Fruit fly (Drosophila melanogaster) whole organism, embryonic: ENCODE data around the gene Etfb.

Source experiments
- ATbp ChIP-seq: fragments of 200-800 bp; sonication (Bioruptor generic); optimal IDR thresholded peaks from 2 replicates; lab custom pipeline; 2017; ENCODE audit warnings: missing biosample characterization, mild to moderate bottlenecking, missing genetic modification characterization, missing genetic modification reagents
- Asciz ChIP-seq: fragments of 200-800 bp; sonication (Bioruptor generic); optimal IDR thresholded peaks from 2 replicates; lab custom pipeline; 2017; ENCODE audit warnings: missing biosample characterization, mild to moderate bottlenecking, missing genetic modification characterization, missing genetic modification reagents
- BEAF-32 ChIP-seq: fragments of 200-800 bp; sonication (Bioruptor generic); optimal IDR thresholded peaks from 3 replicates; lab custom pipeline; 2017; ENCODE audit warnings: missing biosample characterization, missing genetic modification characterization, mild to moderate bottlenecking, moderate library complexity, missing genetic modification reagents
- CG10979 ChIP-seq: fragments of 200-800 bp; sonication (Bioruptor generic); optimal IDR thresholded peaks from 2 replicates; lab custom pipeline; 2018; ENCODE audit warnings: missing biosample characterization, mild to moderate bottlenecking, missing genetic modification characterization, moderate library complexity
- CG11504 ChIP-seq: fragments of 200-800 bp; sonication (Bioruptor generic); optimal IDR thresholded peaks from 3 replicates; lab custom pipeline; 2019; ENCODE audit warnings: missing biosample characterization, mild to moderate bottlenecking, missing genetic modification characterization, moderate library complexity
- CG11560 ChIP-seq: fragments of 200-800 bp; sonication (Bioruptor generic); IDR thresholded peaks from 3 replicates; pipeline ENCODE4 v1.3.6; 2022; ENCODE audit warnings: missing biosample characterization, missing genetic modification characterization
- CG12104 ChIP-seq: fragments of 200-800 bp; sonication (Bioruptor generic); optimal IDR thresholded peaks from 3 replicates; lab custom pipeline; 2016; ENCODE audit warnings: missing biosample characterization, missing genetic modification characterization
- CG15073 ChIP-seq: fragments of 200-800 bp; sonication (Bioruptor generic); optimal IDR thresholded peaks from 2 replicates; lab custom pipeline; 2016; ENCODE audit warnings: missing biosample characterization, missing genetic modification characterization
- CG15479 ChIP-seq: fragments of 200-800 bp; sonication (Bioruptor generic); optimal IDR thresholded peaks from 3 replicates; lab custom pipeline; 2019; ENCODE audit warnings: missing biosample characterization, mild to moderate bottlenecking, missing genetic modification characterization, moderate library complexity
- CG17186 ChIP-seq: fragments of 200-800 bp; sonication (Bioruptor generic); optimal IDR thresholded peaks from 3 replicates; lab custom pipeline; 2017; ENCODE audit warnings: missing biosample characterization, missing genetic modification reagents, missing genetic modification characterization
- CG18011 ChIP-seq: fragments of 200-800 bp; sonication (Bioruptor generic); optimal IDR thresholded peaks from 2 replicates; lab custom pipeline; 2017; ENCODE audit warnings: missing biosample characterization, missing genetic modification characterization, mild to moderate bottlenecking, moderate library complexity, missing genotype
- CG2678 ChIP-seq: fragments of 200-800 bp; sonication (Bioruptor generic); optimal IDR thresholded peaks from 3 replicates; lab custom pipeline; 2019; ENCODE audit warnings: missing biosample characterization, mild to moderate bottlenecking, missing genetic modification characterization, moderate library complexity
- CG2712 ChIP-seq: fragments of 200-800 bp; optimal IDR thresholded peaks from 3 replicates; lab custom pipeline; 2019; ENCODE audit warnings: missing biosample characterization, mild to moderate bottlenecking, missing genetic modification characterization, moderate library complexity
- CG32532 ChIP-seq: fragments of 200-800 bp; sonication (Bioruptor generic); IDR thresholded peaks from 2 replicates; pipeline ENCODE4 v1.3.6; 2022; ENCODE audit warnings: missing biosample characterization, missing genetic modification characterization
- CG32767 ChIP-seq: fragments of 200-800 bp; sonication (Bioruptor generic); IDR thresholded peaks from 2 replicates; pipeline ENCODE4 v1.3.6; 2022; ENCODE audit warnings: missing biosample characterization, missing genetic modification characterization
- CG3281 ChIP-seq: fragments of 200-800 bp; sonication (Bioruptor generic); optimal IDR thresholded peaks from 3 replicates; lab custom pipeline; 2017; ENCODE audit warnings: missing biosample characterization, mild to moderate bottlenecking, missing genetic modification characterization
- CG4404 ChIP-seq: fragments of 200-800 bp; sonication (Bioruptor generic); IDR thresholded peaks from 2 replicates; pipeline ENCODE4 v1.3.6; 2022; ENCODE audit warnings: missing biosample characterization, missing genetic modification characterization
- CG5953 ChIP-seq: fragments of 200-800 bp; sonication (Bioruptor generic); IDR thresholded peaks from 2 replicates; pipeline ENCODE4 v1.3.6; 2022; ENCODE audit warnings: missing biosample characterization, missing genetic modification characterization
- CG6765 ChIP-seq: fragments of 200-800 bp; sonication (Bioruptor generic); optimal IDR thresholded peaks from 3 replicates; lab custom pipeline; 2017; ENCODE audit warnings: missing biosample characterization, mild to moderate bottlenecking, missing genetic modification characterization
- CG8281 ChIP-seq: fragments of 200-800 bp; sonication (Bioruptor generic); optimal IDR thresholded peaks from 2 replicates; lab custom pipeline; 2018; ENCODE audit warnings: missing biosample characterization, mild to moderate bottlenecking, missing genetic modification characterization, moderate library complexity
- CG9797 ChIP-seq: fragments of 200-800 bp; sonication (Bioruptor generic); optimal IDR thresholded peaks from 3 replicates; lab custom pipeline; 2018; ENCODE audit warnings: missing biosample characterization, mild to moderate bottlenecking, missing genetic modification characterization
- Chrac-16 ChIP-seq: fragments of 200-800 bp; sonication (Bioruptor generic); optimal IDR thresholded peaks from 3 replicates; lab custom pipeline; 2016; ENCODE audit warnings: missing biosample characterization, missing genetic modification characterization
- CkIIα-i1 ChIP-seq: fragments of 200-800 bp; sonication (Bioruptor generic); IDR thresholded peaks from 2 replicates; pipeline ENCODE4 v1.3.6; 2022; ENCODE audit warnings: missing biosample characterization, missing genetic modification characterization
- Dad ChIP-seq: fragments of 200-800 bp; sonication (Bioruptor generic); optimal IDR thresholded peaks from 3 replicates; lab custom pipeline; 2016; ENCODE audit warnings: missing biosample characterization, missing genetic modification characterization
- Deaf1 ChIP-seq: fragments of 200-800 bp; optimal IDR thresholded peaks from 3 replicates; lab custom pipeline; 2019; ENCODE audit warnings: missing biosample characterization, mild to moderate bottlenecking, missing genetic modification characterization, moderate library complexity
- Dfd ChIP-seq, 2 experiments: fragments of >200 bp; optimal IDR thresholded peaks; 2 replicates each; lab custom pipeline; 2017; ENCODE audit warnings: missing biosample characterization in 2 of 2, missing genetic modification characterization in 2 of 2
- Eip74EF ChIP-seq, 2 experiments: fragments of 200-800 bp in 1 of 2; fragments of >200 bp in 1 of 2; sonication (Bioruptor generic) in 1 of 2; optimal IDR thresholded peaks; 2 replicates each; lab custom pipeline; 2017 to 2019; ENCODE audit warnings: missing biosample characterization in 2 of 2, missing genetic modification characterization in 2 of 2, mild to moderate bottlenecking in 1 of 2, moderate library complexity in 1 of 2
- Meics ChIP-seq: fragments of 200-800 bp; sonication (Bioruptor generic); optimal IDR thresholded peaks from 2 replicates; lab custom pipeline; 2017; ENCODE audit warnings: missing biosample characterization, mild to moderate bottlenecking, missing genetic modification characterization
- NK7.1 ChIP-seq: fragments of 200-800 bp; sonication (Bioruptor generic); optimal IDR thresholded peaks from 3 replicates; lab custom pipeline; 2016; ENCODE audit warnings: missing biosample characterization, missing genetic modification characterization
- Nf-YB ChIP-seq: fragments of 200-800 bp; sonication (Bioruptor generic); optimal IDR thresholded peaks from 3 replicates; lab custom pipeline; 2019; ENCODE audit warnings: missing biosample characterization, mild to moderate bottlenecking, missing genetic modification characterization, moderate library complexity
- NfI ChIP-seq: fragments of 200-800 bp; sonication (Bioruptor generic); optimal IDR thresholded peaks from 3 replicates; lab custom pipeline; 2018; ENCODE audit warnings: missing biosample characterization, mild to moderate bottlenecking, missing genetic modification characterization, moderate library complexity
- Side ChIP-seq: fragments of 200-800 bp; sonication (Bioruptor generic); optimal IDR thresholded peaks from 2 replicates; lab custom pipeline; 2016; ENCODE audit warnings: missing biosample characterization, missing genetic modification characterization
- Sry-β ChIP-seq: fragments of 200-800 bp; sonication (Bioruptor generic); optimal IDR thresholded peaks from 2 replicates; lab custom pipeline; 2018; ENCODE audit warnings: missing biosample characterization, mild to moderate bottlenecking, missing genetic modification characterization, moderate library complexity
- Stat92E ChIP-seq, 3 experiments: fragments of >200 bp in 2 of 3; fragments of 200-800 bp in 1 of 3; sonication (Bioruptor generic) in 1 of 3; optimal IDR thresholded peaks; 2 replicates each; lab custom pipeline; 2017 to 2019; ENCODE audit warnings: missing biosample characterization in 3 of 3, missing genetic modification characterization in 3 of 3, mild to moderate bottlenecking in 1 of 3, moderate library complexity in 1 of 3
- Xrp1 ChIP-seq: fragments of 200-800 bp; sonication (Bioruptor generic); IDR thresholded peaks from 2 replicates; pipeline ENCODE4 v1.3.6; 2022; ENCODE audit warnings: missing biosample characterization, missing genetic modification characterization
- az2 ChIP-seq: fragments of 200-800 bp; sonication (Bioruptor generic); optimal IDR thresholded peaks from 3 replicates; lab custom pipeline; 2016; ENCODE audit warnings: missing biosample characterization, missing genetic modification characterization
- bbx ChIP-seq: fragments of 200-800 bp; sonication (Bioruptor generic); IDR thresholded peaks from 2 replicates; pipeline ENCODE4 v1.3.6; 2022; ENCODE audit warnings: missing biosample characterization, missing genetic modification characterization; ENCODE audit not compliant: partially characterized antibody
- caup ChIP-seq: fragments of 200-800 bp; sonication (Bioruptor generic); optimal IDR thresholded peaks from 3 replicates; lab custom pipeline; 2017; ENCODE audit warnings: missing biosample characterization, mild to moderate bottlenecking, missing genetic modification characterization, moderate library complexity; ENCODE audit not compliant: severe bottlenecking
- croc ChIP-seq: fragments of 200-800 bp; sonication (Bioruptor generic); conservative IDR thresholded peaks from 3 replicates; pipeline ENCODE4 v1.3.6; 2022; ENCODE audit warnings: missing biosample characterization, missing genetic modification characterization
- da ChIP-seq: fragments of 200-800 bp; sonication (Bioruptor generic); optimal IDR thresholded peaks from 2 replicates; lab custom pipeline; 2016; ENCODE audit warnings: missing biosample characterization, missing genetic modification characterization
- dmrt99B ChIP-seq: fragments of 200-800 bp; sonication (Bioruptor generic); optimal IDR thresholded peaks from 2 replicates; lab custom pipeline; 2018; ENCODE audit warnings: missing biosample characterization, mild to moderate bottlenecking, missing genetic modification characterization, moderate library complexity
- gcm2 ChIP-seq: fragments of 200-800 bp; sonication (Bioruptor generic); optimal IDR thresholded peaks from 2 replicates; lab custom pipeline; 2016; ENCODE audit warnings: missing biosample characterization, missing genetic modification characterization
- mam ChIP-seq: fragments of 200-800 bp; sonication (Bioruptor generic); optimal IDR thresholded peaks from 3 replicates; lab custom pipeline; 2016; ENCODE audit warnings: missing biosample characterization, missing genetic modification characterization
- otp ChIP-seq: fragments of 200-800 bp; sonication (Bioruptor generic); IDR thresholded peaks from 3 replicates; pipeline ENCODE4, ENCODE4 v1.3.6; 2022; ENCODE audit warnings: missing biosample characterization, missing genetic modification characterization
- pnt ChIP-seq: fragments of 200-800 bp; sonication (Bioruptor generic); optimal IDR thresholded peaks from 3 replicates; lab custom pipeline; 2016; ENCODE audit warnings: missing biosample characterization, missing genetic modification characterization
- prd ChIP-seq, 3 experiments: fragments of >200 bp in 2 of 3; fragments of 200-800 bp in 1 of 3; sonication (Bioruptor generic) in 1 of 3; optimal IDR thresholded peaks in 2 of 3; IDR thresholded peaks in 1 of 3; 2 replicates in 2 of 3; 3 replicates in 1 of 3; pipeline versions ENCODE4 v1.3.6 to Lab custom; 2017 to 2022; ENCODE audit warnings: missing biosample characterization in 1 of 3, missing genetic modification characterization in 1 of 3
- sim ChIP-seq: fragments of 200-800 bp; sonication (Bioruptor generic); IDR thresholded peaks from 2 replicates; pipeline ENCODE4 v1.3.6; 2022; ENCODE audit warnings: missing biosample characterization, missing genetic modification characterization
- toy ChIP-seq: fragments of 200-800 bp; sonication (Bioruptor generic); IDR thresholded peaks from 2 replicates; pipeline ENCODE4 v1.3.6; 2022; ENCODE audit warnings: missing biosample characterization, missing genetic modification characterization
- ttk ChIP-seq: fragments of 200-800 bp; sonication (Bioruptor generic); IDR thresholded peaks from 2 replicates; pipeline ENCODE4 v2.1.2; 2022; ENCODE audit warnings: missing biosample characterization, missing genetic modification characterization
- wor ChIP-seq: fragments of 200-800 bp; sonication (Bioruptor generic); IDR thresholded peaks from 2 replicates; pipeline ENCODE4 v1.3.6; 2022; ENCODE audit warnings: missing biosample characterization, missing genetic modification characterization

Gene Etfb

dm6 chr3R:29830925-29831324, 28.2 kb upstream of the Etfb start (continued):
- no peak for TF ChIP-seq NK7.1
- no peak for TF ChIP-seq Deaf1
- TF ChIP-seq Chrac-16 (GFP tag; lab: Kevin White, UChicago): no peak
- TF ChIP-seq ttk (GFP tag; lab: Robert Waterston, UW): no peak
- no peak for TF ChIP-seq dmrt99B (tag; lab: Kevin White, UChicago)
- TF ChIP-seq CG5953 (GFP tag; lab: Robert Waterston, UW): no peak
- no peak for TF ChIP-seq az2 (GFP tag; lab: Kevin White, UChicago)
- no peak for TF ChIP-seq da
- no peak for TF ChIP-seq croc
- peak; percentile 29 for TF ChIP-seq CG8281 (tag; lab: Kevin White, UChicago)
- TF ChIP-seq wor: no peak
- peak; percentile 40 for TF ChIP-seq CG12104 (GFP tag; lab: Kevin White, UChicago)
- TF ChIP-seq Eip74EF (GFP tag; optimal IDR thresholded peaks at IDR 0.05; lab: Kevin White, UChicago): peak in 1 of 2 experiments; percentile 37
- TF ChIP-seq CG2678 (tag; lab: Kevin White, UChicago): no peak
- TF ChIP-seq otp: 0 out of 3 replicates have a peak, but pooled peaks have one; percentile 35
- TF ChIP-seq CG32532 (GFP tag; lab: Robert Waterston, UW): no peak
- no peak for TF ChIP-seq NfI (GFP tag; lab: Kevin White, UChicago)
- peak; percentile 1 for TF ChIP-seq CG6765 (GFP tag; lab: Kevin White, UChicago)
- no peak for TF ChIP-seq prd (optimal IDR thresholded peaks at IDR 0.05; lab: Kevin White, UChicago)
- TF ChIP-seq prd (GFP tag; IDR thresholded peaks at IDR 0.05; lab: Robert Waterston, UW): no peak
- no peak for TF ChIP-seq caup (GFP tag; lab: Kevin White, UChicago)
- TF ChIP-seq CG11504 (tag; lab: Kevin White, UChicago): no peak
- peak; percentile 16 for TF ChIP-seq Side (GFP tag; lab: Kevin White, UChicago)
- no peak for TF ChIP-seq CG2712
- TF ChIP-seq Sry-β (GFP tag; lab: Kevin White, UChicago): peak; percentile 54
- no peak for TF ChIP-seq pnt (GFP tag; lab: Kevin White, UChicago)
- peak; percentile 69 for TF ChIP-seq Xrp1 (GFP tag; lab: Robert Waterston, UW)
- TF ChIP-seq CG18011 (GFP tag; lab: Kevin White, UChicago): no peak
- no peak for TF ChIP-seq Dad
- no peak for TF ChIP-seq CG4404 (GFP tag; lab: Robert Waterston, UW)
- TF ChIP-seq toy (GFP tag; lab: Robert Waterston, UW): no peak
- peak; percentile 79 for TF ChIP-seq Asciz (GFP tag; lab: Kevin White, UChicago)
- no peak for TF ChIP-seq CG9797 (GFP tag; lab: Kevin White, UChicago)
- peak; percentile 54 for TF ChIP-seq CG10979 (tag; lab: Kevin White, UChicago)
- no peak for TF ChIP-seq CG32767
- TF ChIP-seq CkIIα-i1 (GFP tag; lab: Robert Waterston, UW): no peak
- TF ChIP-seq CG3281 (GFP tag; lab: Kevin White, UChicago): peak; percentile 53
- TF ChIP-seq bbx (GFP tag; lab: Robert Waterston, UW): no peak
- peak; percentile 62 for TF ChIP-seq ATbp (GFP tag; lab: Kevin White, UChicago)
- no peak for TF ChIP-seq Dfd (GFP tag; optimal IDR thresholded peaks at IDR 0.05; lab: Kevin White, UChicago)
- no peak for TF ChIP-seq CG11560 (tag; lab: Robert Waterston, UW)
- peak; percentile 55 for TF ChIP-seq CG15479 (GFP tag; lab: Kevin White, UChicago)
- no peak for TF ChIP-seq BEAF-32 (GFP tag; lab: Kevin White, UChicago)
- peak; percentile 19 for TF ChIP-seq Meics (GFP tag; lab: Kevin White, UChicago)
- TF ChIP-seq CG17186 (GFP tag; lab: Kevin White, UChicago): peak; percentile 29
- TF ChIP-seq CG15073 (GFP tag; lab: Kevin White, UChicago): no peak
- TF ChIP-seq Nf-YB: no peak
- TF ChIP-seq sim (GFP tag; lab: Robert Waterston, UW): no peak
- TF ChIP-seq gcm2 (GFP tag; lab: Kevin White, UChicago): no peak
- peak in 1 of 3 experiments; percentile 29 for TF ChIP-seq Stat92E (GFP tag; optimal IDR thresholded peaks at IDR 0.05; lab: Kevin White, UChicago)
- no peak for TF ChIP-seq mam (GFP tag; lab: Kevin White, UChicago)
